Fruit fly (Drosophila melanogaster): Measurements from ENCODE around the gene Tfb5.

Gene Tfb5

DNA sequence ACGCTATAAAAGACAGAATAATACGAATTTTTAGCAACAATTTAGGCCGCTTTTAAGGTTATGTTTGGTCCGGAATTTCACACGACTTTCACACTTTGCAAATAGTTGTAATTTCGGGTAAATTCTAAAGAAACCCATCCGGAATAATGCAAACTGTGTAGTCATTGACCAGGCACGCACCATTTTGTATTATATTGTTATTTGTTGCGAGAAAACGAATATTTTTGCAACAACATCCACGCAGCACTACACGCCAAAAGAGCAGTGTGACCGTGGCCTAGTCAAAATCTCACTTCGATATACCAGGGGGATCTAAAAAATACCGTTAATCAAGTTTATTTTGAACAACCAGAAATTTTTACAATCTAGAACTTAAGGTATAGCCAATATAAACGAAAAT, 43.1 kb downstream of the Tfb5 start, which contains the start of gene eIF3i:
Gene eIF3i, minus strand, starts transcription at position 265 of the 400 bp plus-strand sequence.
- TF ChIP-seq CG8632 (GFP tag; optimal IDR thresholded peaks at IDR 0.05) (no peak), CG31627 (GFP tag; optimal IDR thresholded peaks at IDR 0.05) (no peak), CG8119 (GFP tag; IDR thresholded peaks at IDR 0.05) (no peak), CG10631 (GFP tag; optimal IDR thresholded peaks at IDR 0.05) (no peak), Blimp-1 (GFP tag; optimal IDR thresholded peaks at IDR 0.05) (no peak), CG32006 (GFP tag; optimal IDR thresholded peaks at IDR 0.05) (no peak), fd59A (GFP tag; optimal IDR thresholded peaks at IDR 0.05) (no peak), Ets96B (tag; optimal IDR thresholded peaks at IDR 0.05) (no peak), Sox14 (GFP tag; optimal IDR thresholded peaks at IDR 0.05) (no peak), CG6854 (GFP tag; optimal IDR thresholded peaks at IDR 0.05) (no peak), spab (GFP tag; optimal IDR thresholded peaks at IDR 0.05) (no peak), CG4318 (GFP tag; optimal IDR thresholded peaks at IDR 0.05) (no peak), Eip93F (GFP tag; optimal IDR thresholded peaks at IDR 0.05) (no peak), achi (GFP tag; optimal IDR thresholded peaks at IDR 0.05) (no peak), CG6792 (GFP tag; optimal IDR thresholded peaks at IDR 0.05) (no peak), Hr38 (GFP tag; optimal IDR thresholded peaks at IDR 0.05) (no peak), dsx (GFP tag; optimal IDR thresholded peaks at IDR 0.05; ENCODE audit: poor library complexity, severe bottlenecking) (no peak), CG6808 (GFP tag; optimal IDR thresholded peaks at IDR 0.05) (no peak)

DNA sequence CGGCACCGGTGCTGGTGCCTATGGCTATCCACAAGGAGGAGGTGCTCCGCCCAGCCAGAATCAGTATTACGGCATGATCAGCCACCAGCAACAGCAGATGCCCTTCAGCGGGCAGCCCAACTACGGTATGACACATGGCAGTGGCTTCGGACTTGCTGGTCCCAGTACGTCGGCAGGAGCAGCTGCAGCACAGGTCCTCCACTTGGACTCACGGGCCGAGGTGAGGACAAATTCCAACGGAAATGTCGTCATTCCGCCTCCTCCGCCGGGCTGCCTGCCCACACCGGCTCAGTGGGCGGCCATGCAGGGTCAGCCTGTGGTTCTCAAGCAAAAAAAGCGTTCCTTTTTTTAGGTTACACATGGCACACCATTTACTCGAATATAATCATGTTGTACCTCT, 44.7 kb downstream of the Tfb5 start:
- TF ChIP-seq OdsH (GFP tag; optimal IDR thresholded peaks at IDR 0.05), result no peak
- no peak for TF ChIP-seq CG3032 (tag; optimal IDR thresholded peaks at IDR 0.05)
- TF ChIP-seq CG9139 (GFP tag; optimal IDR thresholded peaks at IDR 0.05), result no peak
- no peak for TF ChIP-seq Blimp-1 (GFP tag; optimal IDR thresholded peaks at IDR 0.05)
- TF ChIP-seq fkh (GFP tag; optimal IDR thresholded peaks at IDR 0.05), result no peak
- TF ChIP-seq CG10631 (GFP tag; optimal IDR thresholded peaks at IDR 0.05), result no peak
- TF ChIP-seq Hr4 (GFP tag; optimal IDR thresholded peaks at IDR 0.05), result no peak
- no peak for TF ChIP-seq CG31627 (GFP tag; optimal IDR thresholded peaks at IDR 0.05)
- no peak for TF ChIP-seq CG6808 (GFP tag; optimal IDR thresholded peaks at IDR 0.05)
- no peak for TF ChIP-seq fd59A (GFP tag; optimal IDR thresholded peaks at IDR 0.05)
- TF ChIP-seq CG10669 (GFP tag; optimal IDR thresholded peaks at IDR 0.05), result no peak
- TF ChIP-seq CG7368 (GFP tag; optimal IDR thresholded peaks at IDR 0.05), result no peak
- TF ChIP-seq CG11902 (GFP tag; optimal IDR thresholded peaks at IDR 0.05), result no peak
- no peak for TF ChIP-seq pdm3 (GFP tag; optimal IDR thresholded peaks at IDR 0.05)
- no peak for TF ChIP-seq CG15336 (GFP tag; IDR thresholded peaks at IDR 0.05)
- no peak for TF ChIP-seq Lpt (GFP tag; optimal IDR thresholded peaks at IDR 0.05)
- no peak for TF ChIP-seq net (GFP tag; optimal IDR thresholded peaks at IDR 0.05)
- no peak for TF ChIP-seq CG1621 (tag; optimal IDR thresholded peaks at IDR 0.05)
- TF ChIP-seq esn (GFP tag; optimal IDR thresholded peaks at IDR 0.05), result no peak

DNA sequence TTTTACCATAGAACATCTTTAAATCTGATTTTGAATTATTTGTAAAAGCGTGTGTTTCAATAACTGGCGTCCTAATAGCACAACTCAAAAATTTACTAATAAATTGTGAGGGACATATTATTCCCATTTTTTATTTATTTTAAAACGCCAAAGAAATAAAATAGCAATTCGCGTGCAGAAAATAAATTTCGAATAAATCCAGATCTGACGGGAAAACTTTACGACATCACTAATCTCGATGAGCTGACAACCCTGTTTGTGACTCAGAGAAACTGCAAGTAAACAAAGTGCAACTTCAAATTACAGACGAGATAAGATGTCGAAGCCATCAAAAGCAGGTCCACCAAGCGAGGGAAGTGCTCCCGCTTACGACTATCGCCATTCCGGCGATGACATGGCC, 45.2 kb downstream of the Tfb5 start, which contains the start of gene CG34125:
Gene CG34125, plus strand, starts transcription at position 254 of the 400 bp plus-strand sequence.
- TF ChIP-seq CG6854 (GFP tag; optimal IDR thresholded peaks at IDR 0.05) (no peak), cyc (GFP tag; optimal IDR thresholded peaks at IDR 0.05) (peak; percentile 40), CG15336 (GFP tag; IDR thresholded peaks at IDR 0.05) (0 out of 2 replicates have a peak, but pooled peaks have one; percentile 16), CG31627 (GFP tag; optimal IDR thresholded peaks at IDR 0.05) (peak; percentile 39)
